Worm (Caenorhabditis elegans): Measurements from ENCODE around the gene best-20.
A peak's percentile ranks its signal among the peaks of the same experiment; 100 is the strongest.

The best-20 gene

ce11 chrIV:3733287-3733686 lies 22.7 kb upstream of the best-20 start:
- no peak for TF ChIP-seq T22C8.4 (GFP tag; IDR thresholded peaks at IDR 0.05)
- no peak for TF ChIP-seq cog-1 (tag; optimal IDR thresholded peaks at IDR 0.05)
- TF ChIP-seq med-1 (GFP tag; optimal IDR thresholded peaks at IDR 0.05; ENCODE audit: insufficient read depth), result no peak
- no peak for TF ChIP-seq flt-1 (GFP tag; IDR thresholded peaks at IDR 0.05)
- no peak for TF ChIP-seq ref-1 (GFP tag; conservative IDR thresholded peaks at IDR 0.05)
- TF ChIP-seq ztf-23 (GFP tag; IDR thresholded peaks at IDR 0.05), result no peak
- TF ChIP-seq klf-2 (GFP tag; conservative IDR thresholded peaks at IDR 0.05), result no peak
- no peak for TF ChIP-seq ztf-29 (GFP tag; IDR thresholded peaks at IDR 0.05)

ce11 chrIV:3736244-3736643 lies 19.8 kb upstream of the best-20 start:
- TF ChIP-seq flt-1 (GFP tag; IDR thresholded peaks at IDR 0.05) (no peak), ref-1 (GFP tag; conservative IDR thresholded peaks at IDR 0.05) (no peak), med-1 (GFP tag; optimal IDR thresholded peaks at IDR 0.05; ENCODE audit: insufficient read depth) (no peak), cog-1 (tag; optimal IDR thresholded peaks at IDR 0.05) (no peak), tab-1 (GFP tag; IDR thresholded peaks at IDR 0.05) (no peak), T22C8.4 (GFP tag; IDR thresholded peaks at IDR 0.05) (no peak), klf-2 (GFP tag; conservative IDR thresholded peaks at IDR 0.05) (no peak), ztf-29 (GFP tag; IDR thresholded peaks at IDR 0.05) (no peak), ztf-23 (GFP tag; IDR thresholded peaks at IDR 0.05) (no peak)

- TF ChIP-seq flt-1 (GFP tag; IDR thresholded peaks at IDR 0.05) (no peak), med-1 (GFP tag; optimal IDR thresholded peaks at IDR 0.05; ENCODE audit: insufficient read depth) (no peak), T22C8.4 (GFP tag; IDR thresholded peaks at IDR 0.05) (peak; percentile 36; the same call in 1 of the 2 replicates)
Observed at ce11 chrIV:3738655-3739403, 17.2 kb upstream of the best-20 start, which contains the start of gene nape-2. Gene nape-2 (minus strand): TSS chrIV:3738925.

ce11 chrIV:3740830-3741477 lies 15.1 kb upstream of the best-20 start, which contains the start of gene nape-1:
Gene nape-1 (minus strand): TSS chrIV:3740880.
- TF ChIP-seq tab-1 (GFP tag; IDR thresholded peaks at IDR 0.05) (no peak), klf-2 (GFP tag; conservative IDR thresholded peaks at IDR 0.05) (no peak), med-1 (GFP tag; optimal IDR thresholded peaks at IDR 0.05; ENCODE audit: insufficient read depth) (no peak), ref-1 (GFP tag; conservative IDR thresholded peaks at IDR 0.05) (no peak), cog-1 (tag; optimal IDR thresholded peaks at IDR 0.05) (no peak), flt-1 (GFP tag; IDR thresholded peaks at IDR 0.05) (no peak), T22C8.4 (GFP tag; IDR thresholded peaks at IDR 0.05) (no peak), ztf-29 (GFP tag; IDR thresholded peaks at IDR 0.05) (no peak), ztf-23 (GFP tag; IDR thresholded peaks at IDR 0.05) (no peak)

ce11 chrIV:3741874-3742273 lies 14.1 kb upstream of the best-20 start:
- TF ChIP-seq ztf-23 (GFP tag; IDR thresholded peaks at IDR 0.05), result no peak
- no peak for TF ChIP-seq klf-2 (GFP tag; conservative IDR thresholded peaks at IDR 0.05)
- no peak for TF ChIP-seq flt-1 (GFP tag; IDR thresholded peaks at IDR 0.05)
- TF ChIP-seq ref-1 (GFP tag; conservative IDR thresholded peaks at IDR 0.05), result no peak
- no peak for TF ChIP-seq T22C8.4 (GFP tag; IDR thresholded peaks at IDR 0.05)
- TF ChIP-seq cog-1 (tag; optimal IDR thresholded peaks at IDR 0.05), result no peak
- no peak for TF ChIP-seq ztf-29 (GFP tag; IDR thresholded peaks at IDR 0.05)
- no peak for TF ChIP-seq med-1 (GFP tag; optimal IDR thresholded peaks at IDR 0.05; ENCODE audit: insufficient read depth)

ce11 chrIV:3742426-3742839 lies 13.6 kb upstream of the best-20 start:
- TF ChIP-seq ref-1 (GFP tag; conservative IDR thresholded peaks at IDR 0.05), result no peak
- TF ChIP-seq flt-1 (GFP tag; IDR thresholded peaks at IDR 0.05), result 0 out of 2 replicates have a peak, but pooled peaks have one; percentile 47
- TF ChIP-seq tab-1 (GFP tag; IDR thresholded peaks at IDR 0.05), result no peak
- no peak for TF ChIP-seq ztf-29 (GFP tag; IDR thresholded peaks at IDR 0.05)
- TF ChIP-seq med-1 (GFP tag; optimal IDR thresholded peaks at IDR 0.05; ENCODE audit: insufficient read depth), result no peak
- TF ChIP-seq cog-1 (tag; optimal IDR thresholded peaks at IDR 0.05), result peak; percentile 79
- TF ChIP-seq T22C8.4 (GFP tag; IDR thresholded peaks at IDR 0.05), result peak; percentile 85
- TF ChIP-seq klf-2 (GFP tag; conservative IDR thresholded peaks at IDR 0.05), result no peak
- TF ChIP-seq ztf-23 (GFP tag; IDR thresholded peaks at IDR 0.05), result no peak

ce11 chrIV:3743748-3744147 lies 12.3 kb upstream of the best-20 start, which contains the start of gene siah-1:
Gene siah-1 (plus strand): TSS chrIV:3744048.
- no peak for TF ChIP-seq med-1 (GFP tag; optimal IDR thresholded peaks at IDR 0.05; ENCODE audit: insufficient read depth)
- no peak for TF ChIP-seq ztf-23 (GFP tag; IDR thresholded peaks at IDR 0.05)
- TF ChIP-seq flt-1 (GFP tag; IDR thresholded peaks at IDR 0.05), result no peak
- no peak for TF ChIP-seq klf-2 (GFP tag; conservative IDR thresholded peaks at IDR 0.05)
- TF ChIP-seq T22C8.4 (GFP tag; IDR thresholded peaks at IDR 0.05), result no peak

ce11 chrIV:3745806-3746205 lies 10.2 kb upstream of the best-20 start:
- TF ChIP-seq ztf-23 (GFP tag; IDR thresholded peaks at IDR 0.05), result no peak
- no peak for TF ChIP-seq ztf-29 (GFP tag; IDR thresholded peaks at IDR 0.05)
- no peak for TF ChIP-seq cog-1 (tag; optimal IDR thresholded peaks at IDR 0.05)
- TF ChIP-seq T22C8.4 (GFP tag; IDR thresholded peaks at IDR 0.05), result no peak
- no peak for TF ChIP-seq med-1 (GFP tag; optimal IDR thresholded peaks at IDR 0.05; ENCODE audit: insufficient read depth)
- no peak for TF ChIP-seq ref-1 (GFP tag; conservative IDR thresholded peaks at IDR 0.05)
- TF ChIP-seq tab-1 (GFP tag; IDR thresholded peaks at IDR 0.05), result no peak
- no peak for TF ChIP-seq klf-2 (GFP tag; conservative IDR thresholded peaks at IDR 0.05)
- no peak for TF ChIP-seq flt-1 (GFP tag; IDR thresholded peaks at IDR 0.05)

- TF ChIP-seq T22C8.4 (GFP tag; IDR thresholded peaks at IDR 0.05) (no peak), ref-1 (GFP tag; conservative IDR thresholded peaks at IDR 0.05) (no peak), ztf-23 (GFP tag; IDR thresholded peaks at IDR 0.05) (no peak), ztf-29 (GFP tag; IDR thresholded peaks at IDR 0.05) (no peak), tab-1 (GFP tag; IDR thresholded peaks at IDR 0.05) (no peak), med-1 (GFP tag; optimal IDR thresholded peaks at IDR 0.05; ENCODE audit: insufficient read depth) (no peak), cog-1 (tag; optimal IDR thresholded peaks at IDR 0.05) (no peak), klf-2 (GFP tag; conservative IDR thresholded peaks at IDR 0.05) (no peak), flt-1 (GFP tag; IDR thresholded peaks at IDR 0.05) (no peak)
Observed at ce11 chrIV:3751001-3751400, 5.0 kb upstream of the best-20 start, which contains the start of gene ugt-45. Gene ugt-45 (minus strand): TSS chrIV:3751101.

Measured in whole organism, midembryonic.